Worm (Caenorhabditis elegans): ENCODE data around the gene ZK616.8.

The ZK616.8 gene

DNA sequence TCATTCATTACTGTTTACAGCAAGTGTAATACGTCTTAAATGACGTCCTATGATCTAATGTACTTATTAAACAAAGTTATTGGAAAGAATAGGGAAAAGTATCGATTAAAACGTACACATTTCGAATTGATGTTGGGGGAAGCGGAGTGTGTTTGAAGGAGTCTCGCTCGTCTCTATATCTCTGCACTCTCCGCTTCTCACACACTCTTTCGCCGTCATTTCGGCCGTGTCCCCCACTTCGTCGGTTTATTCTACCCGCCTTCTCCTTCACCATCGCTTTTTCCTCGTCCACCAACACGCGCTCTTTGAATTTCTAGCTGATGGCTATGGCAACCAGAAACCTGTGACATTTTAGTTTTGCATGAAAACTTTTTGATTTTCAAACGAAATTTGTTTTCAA is 43.1 kb downstream of the ZK616.8 start:
- TF ChIP-seq F39B2.1 (GFP tag; IDR thresholded peaks at IDR 0.05): no peak
- no peak for TF ChIP-seq nfya-1 (tag; optimal IDR thresholded peaks at IDR 0.05; ENCODE audit: borderline replicate concordance, insufficient read depth)
- no peak for TF ChIP-seq B0035.1 (tag; optimal IDR thresholded peaks at IDR 0.05)
- no peak for TF ChIP-seq ztf-3 (GFP tag; optimal IDR thresholded peaks at IDR 0.05)
- TF ChIP-seq nhr-90 (tag; optimal IDR thresholded peaks at IDR 0.05): no peak
- TF ChIP-seq somi-1 (GFP tag; optimal IDR thresholded peaks at IDR 0.05): no peak
- no peak for TF ChIP-seq aptf-2 (GFP tag; conservative IDR thresholded peaks at IDR 0.05)
- no peak for TF ChIP-seq unc-62 (GFP tag; optimal IDR thresholded peaks at IDR 0.05)
- TF ChIP-seq lin-35 (GFP tag; optimal IDR thresholded peaks at IDR 0.05): no peak
- TF ChIP-seq ets-4 (GFP tag; optimal IDR thresholded peaks at IDR 0.05): no peak
- TF ChIP-seq K12H6.12 (tag; optimal IDR thresholded peaks at IDR 0.05): no peak
- TF ChIP-seq ZK185.1 (tag; optimal IDR thresholded peaks at IDR 0.05; ENCODE audit: poor library complexity, severe bottlenecking): no peak
- no peak for TF ChIP-seq ceh-40 (GFP tag; IDR thresholded peaks at IDR 0.05)
- TF ChIP-seq ztf-18 (tag; optimal IDR thresholded peaks at IDR 0.05): no peak
- TF ChIP-seq snpc-4 (GFP tag; optimal IDR thresholded peaks at IDR 0.05): no peak
- TF ChIP-seq snpc-4 (tag; optimal IDR thresholded peaks at IDR 0.05): peak in 2 of 4 experiments; percentile 20 to 67
- no peak for TF ChIP-seq unc-130 (GFP tag; optimal IDR thresholded peaks at IDR 0.05)
- TF ChIP-seq T26A5.8 (tag; optimal IDR thresholded peaks at IDR 0.05): no peak
- TF ChIP-seq nfyb-1 (GFP tag; IDR thresholded peaks at IDR 0.05): 0 out of 2 replicates have a peak, but pooled peaks have one; percentile 20
- TF ChIP-seq pbrm-1 (GFP tag; IDR thresholded peaks at IDR 0.05): 0 out of 2 replicates have a peak, but pooled peaks have one; percentile 31
- TF ChIP-seq mel-28 (tag; optimal IDR thresholded peaks at IDR 0.05; ENCODE audit: borderline replicate concordance): no peak
- TF ChIP-seq rec-8 (tag; optimal IDR thresholded peaks at IDR 0.05): no peak
- no peak for TF ChIP-seq ceh-79 (tag; optimal IDR thresholded peaks at IDR 0.05)
- 0 out of 2 replicates have a peak, but pooled peaks have one; percentile 48 for TF ChIP-seq ekl-4 (GFP tag; IDR thresholded peaks at IDR 0.05)
- no peak for TF ChIP-seq Y79H2A.3 (GFP tag; conservative IDR thresholded peaks at IDR 0.05)
- TF ChIP-seq repo-1 (tag; optimal IDR thresholded peaks at IDR 0.05): no peak
- peak; percentile 52 for TF ChIP-seq madf-6 (GFP tag; IDR thresholded peaks at IDR 0.05)
- TF ChIP-seq ceh-100 (GFP tag; IDR thresholded peaks at IDR 0.05): no peak
- TF ChIP-seq dpff-1 (tag; optimal IDR thresholded peaks at IDR 0.05): no peak
- TF ChIP-seq ztf-6 (GFP tag; IDR thresholded peaks at IDR 0.05): no peak
- no peak for TF ChIP-seq Y53F4B.3 (GFP tag; IDR thresholded peaks at IDR 0.05)
- TF ChIP-seq bed-1 (GFP tag; IDR thresholded peaks at IDR 0.05): no peak
- TF ChIP-seq F22D6.2 (tag; optimal IDR thresholded peaks at IDR 0.05): no peak
- no peak for TF ChIP-seq C06A6.2 (GFP tag; conservative IDR thresholded peaks at IDR 0.05)
- TF ChIP-seq sea-2 (GFP tag; IDR thresholded peaks at IDR 0.05): no peak
- no peak for TF ChIP-seq F49E8.2 (tag; optimal IDR thresholded peaks at IDR 0.05; ENCODE audit: insufficient read depth)
- TF ChIP-seq ztf-26 (tag; optimal IDR thresholded peaks at IDR 0.05): no peak
- TF ChIP-seq K11D2.4 (GFP tag; IDR thresholded peaks at IDR 0.05): no peak
- no peak for TF ChIP-seq bed-2 (GFP tag; IDR thresholded peaks at IDR 0.05)
- no peak for TF ChIP-seq dpl-1 (GFP tag; optimal IDR thresholded peaks at IDR 0.05)
- no peak for TF ChIP-seq mes-4 (tag; optimal IDR thresholded peaks at IDR 0.05)
- TF ChIP-seq ceh-58 (GFP tag; IDR thresholded peaks at IDR 0.05): no peak
- TF ChIP-seq zfh-2 (GFP tag; conservative IDR thresholded peaks at IDR 0.05): peak; percentile 63
- TF ChIP-seq C17E4.6 (GFP tag; IDR thresholded peaks at IDR 0.05): peak; percentile 23; the same call in 1 of the 2 replicates
- TF ChIP-seq tbx-9 (tag; optimal IDR thresholded peaks at IDR 0.05; ENCODE audit: borderline replicate concordance): no peak
- TF ChIP-seq him-1 (tag; optimal IDR thresholded peaks at IDR 0.05): no peak
- no peak for TF ChIP-seq let-526 (GFP tag; IDR thresholded peaks at IDR 0.05)
- TF ChIP-seq hmg-20 (GFP tag; IDR thresholded peaks at IDR 0.05): no peak
- TF ChIP-seq ceh-91 (GFP tag; IDR thresholded peaks at IDR 0.05): no peak
- TF ChIP-seq efl-1 (GFP tag; optimal IDR thresholded peaks at IDR 0.05): no peak
